Fruit fly (Drosophila melanogaster) whole organism, prepupa: ENCODE results near the gene Rhp.

Experiments
- Blimp-1 ChIP-seq: fragments of 200-800 bp; sonication (Bioruptor generic); optimal IDR thresholded peaks from 3 replicates; lab custom pipeline; 2017; ENCODE audit warnings: missing biosample characterization, missing genetic modification characterization, mild to moderate bottlenecking, moderate library complexity, missing genetic modification reagents
- CG10631 ChIP-seq: fragments of 200-800 bp; sonication (Bioruptor generic); optimal IDR thresholded peaks from 2 replicates; lab custom pipeline; 2016; ENCODE audit warnings: missing biosample characterization, missing genetic modification characterization
- CG11762 ChIP-seq: fragments of 200-800 bp; sonication (Bioruptor generic); optimal IDR thresholded peaks from 3 replicates; lab custom pipeline; 2016; ENCODE audit warnings: missing biosample characterization, missing genetic modification characterization; ENCODE audit not compliant: insufficient read depth
- CG11902 ChIP-seq: fragments of 200-800 bp; sonication (Bioruptor generic); optimal IDR thresholded peaks from 3 replicates; lab custom pipeline; 2016; ENCODE audit warnings: missing biosample characterization, missing genetic modification characterization
- CG1621 ChIP-seq: fragments of 200-800 bp; sonication (Bioruptor generic); optimal IDR thresholded peaks from 3 replicates; lab custom pipeline; 2018; ENCODE audit warnings: missing biosample characterization, mild to moderate bottlenecking, missing genetic modification characterization
- CG16779 ChIP-seq: fragments of 200-800 bp; sonication (Bioruptor generic); optimal IDR thresholded peaks from 3 replicates; lab custom pipeline; 2017; ENCODE audit warnings: missing biosample characterization, mild to moderate bottlenecking, missing genetic modification characterization
- CG3032 ChIP-seq: fragments of 200-800 bp; optimal IDR thresholded peaks from 2 replicates; lab custom pipeline; 2019; ENCODE audit warnings: missing biosample characterization, mild to moderate bottlenecking, missing genetic modification characterization, moderate library complexity
- CG31627 ChIP-seq: fragments of 200-800 bp; sonication (Bioruptor generic); optimal IDR thresholded peaks from 3 replicates; lab custom pipeline; 2016; ENCODE audit warnings: missing biosample characterization, missing genetic modification characterization
- CG32006 ChIP-seq: fragments of 200-800 bp; sonication (Bioruptor generic); optimal IDR thresholded peaks from 3 replicates; lab custom pipeline; 2017; ENCODE audit warnings: missing biosample characterization, mild to moderate bottlenecking, missing genetic modification characterization
- CG34406 ChIP-seq: fragments of 200-800 bp; sonication (Bioruptor generic); optimal IDR thresholded peaks from 3 replicates; lab custom pipeline; 2016; ENCODE audit warnings: missing biosample characterization, missing genetic modification characterization
- CG3919 ChIP-seq: fragments of 200-800 bp; sonication (Bioruptor generic); optimal IDR thresholded peaks from 3 replicates; lab custom pipeline; 2016; ENCODE audit warnings: missing biosample characterization, missing genetic modification characterization
- CG6163 ChIP-seq: fragments of 200-800 bp; sonication (Bioruptor generic); IDR thresholded peaks from 3 replicates; pipeline ENCODE4 v1.3.6; 2022; ENCODE audit warnings: missing biosample characterization, missing genetic modification characterization
- CG6276 ChIP-seq: fragments of 200-800 bp; sonication (Bioruptor generic); optimal IDR thresholded peaks from 2 replicates; lab custom pipeline; 2017; ENCODE audit warnings: missing biosample characterization, mild to moderate bottlenecking, missing genetic modification characterization
- CG6792 ChIP-seq: fragments of 200-800 bp; sonication (Bioruptor generic); optimal IDR thresholded peaks from 3 replicates; lab custom pipeline; 2016; ENCODE audit warnings: missing biosample characterization, missing genetic modification characterization
- CG6808 ChIP-seq: fragments of 200-800 bp; sonication (Bioruptor generic); optimal IDR thresholded peaks from 3 replicates; lab custom pipeline; 2017; ENCODE audit warnings: missing biosample characterization, missing genetic modification characterization, mild to moderate bottlenecking, moderate library complexity, missing genetic modification reagents
- CG8119 ChIP-seq: fragments of 200-800 bp; sonication (Bioruptor generic); IDR thresholded peaks from 3 replicates; pipeline ENCODE4 v1.3.6; 2022; ENCODE audit warnings: missing biosample characterization, missing genetic modification characterization
- CG8319 ChIP-seq: fragments of 200-800 bp; sonication (Bioruptor generic); optimal IDR thresholded peaks from 3 replicates; lab custom pipeline; 2016; ENCODE audit warnings: missing biosample characterization, missing genetic modification characterization
- CG9139 ChIP-seq: fragments of 200-800 bp; sonication (Bioruptor generic); optimal IDR thresholded peaks from 3 replicates; lab custom pipeline; 2017; ENCODE audit warnings: missing biosample characterization, mild to moderate bottlenecking, missing genetic modification characterization
- Eip78C ChIP-seq: fragments of 200-800 bp; sonication (Bioruptor generic); peaks from one replicate; lab custom pipeline; 2016; ENCODE audit warnings: missing biosample characterization, missing genetic modification characterization
- Ets96B ChIP-seq: fragments of 200-800 bp; optimal IDR thresholded peaks from 2 replicates; lab custom pipeline; 2019; ENCODE audit warnings: missing biosample characterization, mild to moderate bottlenecking, missing genetic modification characterization, moderate library complexity
- Gug ChIP-seq: fragments of 200-800 bp; sonication (Bioruptor generic); IDR thresholded peaks from 2 replicates; pipeline ENCODE4 v1.3.6; 2022; ENCODE audit warnings: missing biosample characterization, missing genetic modification characterization
- Hr38 ChIP-seq: sonication (Bioruptor generic); optimal IDR thresholded peaks from 2 replicates; lab custom pipeline; 2016; ENCODE audit warnings: missing biosample characterization, missing genetic modification characterization
- Hr39 ChIP-seq: fragments of 200-800 bp; sonication (Bioruptor generic); optimal IDR thresholded peaks from 2 replicates; lab custom pipeline; 2016; ENCODE audit warnings: missing biosample characterization, missing genetic modification characterization
- OdsH ChIP-seq: fragments of 200-800 bp; sonication (Bioruptor generic); optimal IDR thresholded peaks from 3 replicates; lab custom pipeline; 2016; ENCODE audit warnings: missing biosample characterization, missing genetic modification characterization
- Sox14 ChIP-seq: fragments of 200-800 bp; sonication (Bioruptor generic); optimal IDR thresholded peaks from 3 replicates; lab custom pipeline; 2016; ENCODE audit warnings: missing biosample characterization, missing genetic modification characterization
- achi ChIP-seq: fragments of 200-800 bp; sonication (Bioruptor generic); optimal IDR thresholded peaks from 3 replicates; lab custom pipeline; 2016; ENCODE audit warnings: missing biosample characterization, missing genetic modification characterization
- acj6 ChIP-seq: fragments of 200-800 bp; sonication (Bioruptor generic); optimal IDR thresholded peaks from 3 replicates; lab custom pipeline; 2016; ENCODE audit warnings: missing biosample characterization, missing genetic modification characterization
- dac ChIP-seq: fragments of 200-800 bp; sonication (Bioruptor generic); optimal IDR thresholded peaks from 2 replicates; lab custom pipeline; 2017; ENCODE audit warnings: missing biosample characterization, mild to moderate bottlenecking, missing genetic modification characterization
- dsx ChIP-seq: fragments of 200-800 bp; optimal IDR thresholded peaks from 3 replicates; lab custom pipeline; 2019; ENCODE audit warnings: missing biosample characterization, mild to moderate bottlenecking, missing genetic modification characterization, moderate library complexity; ENCODE audit not compliant: poor library complexity, severe bottlenecking
- eg ChIP-seq: fragments of 200-800 bp; sonication (Bioruptor generic); IDR thresholded peaks from 3 replicates; pipeline ENCODE4 v1.3.6; 2022; ENCODE audit warnings: missing biosample characterization, missing genetic modification characterization
- esn ChIP-seq: fragments of 200-800 bp; sonication (Bioruptor generic); optimal IDR thresholded peaks from 2 replicates; lab custom pipeline; 2016; ENCODE audit warnings: missing biosample characterization, mild to moderate bottlenecking, missing genetic modification characterization, moderate library complexity
- fd59A ChIP-seq: fragments of 200-800 bp; sonication (Bioruptor generic); optimal IDR thresholded peaks from 2 replicates; lab custom pipeline; 2017; ENCODE audit warnings: missing biosample characterization, mild to moderate bottlenecking, missing genetic modification characterization, missing genetic modification reagents
- fd85E ChIP-seq: fragments of 200-800 bp; sonication (Bioruptor generic); optimal IDR thresholded peaks from 3 replicates; lab custom pipeline; 2016; ENCODE audit warnings: missing biosample characterization, missing genetic modification characterization
- lz ChIP-seq: fragments of 200-800 bp; sonication (Bioruptor generic); optimal IDR thresholded peaks from 3 replicates; lab custom pipeline; 2016; ENCODE audit warnings: missing biosample characterization, missing genetic modification characterization
- svp ChIP-seq: fragments of 200-800 bp; sonication (Bioruptor generic); peaks from one replicate; lab custom pipeline; 2016; ENCODE audit warnings: missing biosample characterization, missing genetic modification characterization
- topi ChIP-seq: fragments of 200-800 bp; sonication (Bioruptor generic); optimal IDR thresholded peaks from 3 replicates; lab custom pipeline; 2016; ENCODE audit warnings: missing biosample characterization, missing genetic modification characterization
- vri ChIP-seq: fragments of 200-800 bp; sonication (Bioruptor generic); optimal IDR thresholded peaks from 3 replicates; lab custom pipeline; 2016; ENCODE audit warnings: missing biosample characterization, mild to moderate bottlenecking, missing genetic modification characterization

The Rhp gene

DNA sequence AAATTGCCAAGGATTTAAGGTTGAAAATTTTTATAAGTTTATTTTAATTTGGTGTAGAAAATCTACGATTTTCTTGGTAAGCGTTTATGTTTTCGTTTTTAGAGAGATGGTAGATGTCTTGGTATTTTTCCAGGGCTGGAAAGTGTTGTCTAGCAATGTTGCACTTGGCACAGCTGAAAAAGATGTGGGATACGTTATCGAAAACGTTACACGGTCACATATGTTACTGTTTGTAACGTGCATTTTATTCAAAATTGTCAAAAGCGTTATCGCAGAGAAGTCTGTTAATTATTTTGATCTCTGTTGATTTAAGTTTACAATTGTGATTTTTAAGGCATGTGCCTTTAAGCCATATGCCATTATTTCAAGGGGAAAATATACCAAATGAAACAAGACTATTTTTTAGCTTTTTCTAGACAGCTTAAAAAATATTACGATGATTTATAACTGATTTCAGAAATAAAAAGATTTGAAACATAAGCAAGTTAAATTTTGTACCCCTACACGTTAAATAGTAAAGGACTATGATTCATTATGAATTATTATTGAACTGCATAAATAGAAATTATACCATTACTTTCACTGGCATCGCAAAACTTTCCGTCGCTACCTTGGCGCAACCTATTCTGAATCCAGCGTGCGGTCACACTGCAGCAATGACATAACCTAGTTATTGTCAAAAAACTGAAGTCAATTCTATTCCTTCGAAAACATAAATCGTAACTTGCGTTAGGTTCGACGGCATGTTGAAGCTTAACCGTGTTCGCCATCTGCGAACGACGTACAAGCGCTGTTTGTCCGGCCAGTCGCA, 3.1 kb upstream of the Rhp start, which contains the start of the genes Paf-AHalpha and mRpS30:
TSS of gene Paf-AHalpha (minus strand) at position 155 of the 811 bp plus-strand sequence.
TSS of gene mRpS30 (plus strand) at position 619 of the 811 bp plus-strand sequence.
- TF ChIP-seq CG6792 (no peak), dac (GFP tag; lab: Kevin White, UChicago) (no peak), CG16779 (tag; lab: Kevin White, UChicago) (no peak), Sox14 (GFP tag; lab: Kevin White, UChicago) (no peak), Blimp-1 (GFP tag; lab: Kevin White, UChicago) (peak; percentile 80), svp (GFP tag; lab: Kevin White, UChicago) (no peak), esn (peak; percentile 9), achi (GFP tag; lab: Kevin White, UChicago) (peak; percentile 25), fd85E (GFP tag; lab: Kevin White, UChicago) (no peak), CG9139 (GFP tag; lab: Kevin White, UChicago) (no peak), Gug (GFP tag; lab: Robert Waterston, UW) (no peak), vri (GFP tag; lab: Kevin White, UChicago) (peak; percentile 94)
- TF ChIP-seq, all 60 proteins: peak for 4

DNA sequence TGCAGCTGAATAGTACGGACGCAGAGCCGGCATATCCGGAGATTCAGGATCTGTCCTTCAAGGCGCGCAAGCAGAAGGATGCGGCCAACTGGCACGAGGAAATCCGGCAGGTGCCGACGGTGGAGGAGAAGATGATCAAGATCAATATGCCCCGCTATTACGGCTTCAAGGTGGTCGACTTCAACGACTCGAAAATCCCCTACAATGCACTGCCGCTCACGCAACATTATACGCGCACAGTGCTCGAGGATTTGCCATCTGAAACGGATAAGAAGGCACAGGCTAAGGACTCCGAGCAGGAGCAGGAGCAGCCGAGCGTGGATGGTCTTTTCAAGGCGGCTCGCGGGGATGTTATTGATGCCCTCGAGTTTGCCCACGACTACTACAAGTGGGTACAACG, 2.5 kb upstream of the Rhp start:
- TF ChIP-seq CG1621, result peak; percentile 11
- no peak for TF ChIP-seq svp (GFP tag; lab: Kevin White, UChicago)
- no peak for TF ChIP-seq CG6276 (GFP tag; lab: Kevin White, UChicago)

DNA sequence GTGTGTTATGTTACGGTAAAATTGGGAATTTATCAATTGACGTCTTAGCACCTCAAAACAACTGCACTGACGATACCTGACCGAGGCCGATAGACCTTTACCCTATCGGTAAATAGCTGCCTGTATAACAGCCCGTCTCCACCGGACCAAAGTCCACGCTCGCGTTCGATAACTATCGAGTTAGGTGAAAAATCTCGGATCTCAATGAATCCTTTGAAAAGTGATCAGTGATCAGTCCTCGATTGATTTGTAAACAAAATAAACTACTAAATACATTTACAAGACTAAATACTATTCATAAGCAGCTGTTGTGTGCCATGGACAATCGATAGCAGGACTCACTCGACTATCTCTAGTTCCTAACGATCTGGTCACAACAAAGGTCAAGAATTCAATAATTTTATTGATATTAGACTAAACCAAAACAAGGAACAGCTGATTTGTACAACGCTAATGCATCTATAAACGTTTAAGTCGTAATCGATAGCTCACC, 7.3 kb downstream of the Rhp start, which contains the start of gene sordd1:
TSS of gene sordd1 (minus strand) at position 78 of the 493 bp plus-strand sequence.
- TF ChIP-seq Eip78C, result peak; percentile 16

DNA sequence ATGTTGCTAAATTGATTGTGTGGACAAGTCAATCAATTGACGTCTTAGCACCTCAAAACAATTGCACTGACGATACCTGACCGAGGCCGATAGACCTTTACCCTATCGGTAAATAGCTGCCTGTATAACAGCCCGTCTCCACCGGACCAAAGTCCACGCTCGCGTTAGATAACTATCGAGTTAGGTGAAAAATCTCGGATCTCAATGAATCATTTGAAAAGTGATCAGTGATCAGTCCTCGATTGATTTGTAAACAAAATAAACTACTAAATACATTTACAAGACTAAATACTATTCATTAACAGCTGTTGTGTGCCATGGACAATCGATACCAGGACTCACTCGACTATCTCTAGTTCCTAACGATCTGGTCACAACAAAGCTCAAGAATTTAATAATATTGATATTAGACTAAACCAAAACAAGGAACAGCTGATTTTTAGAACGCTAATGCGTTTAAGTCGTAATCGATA, 10.4 kb downstream of the Rhp start, which contains the start of the genes sordd2 and CG15602:
TSS of gene sordd2 (minus strand) at position 78 of the 473 bp plus-strand sequence.
TSS of gene CG15602 (plus strand) at position 342 of the 473 bp plus-strand sequence.
- TF ChIP-seq svp (GFP tag; lab: Kevin White, UChicago) (peak; percentile 84), eg (GFP tag; lab: Robert Waterston, UW) (0 out of 3 replicates have a peak, but pooled peaks have one; percentile 44), Eip78C (peak; percentile 23)

DNA sequence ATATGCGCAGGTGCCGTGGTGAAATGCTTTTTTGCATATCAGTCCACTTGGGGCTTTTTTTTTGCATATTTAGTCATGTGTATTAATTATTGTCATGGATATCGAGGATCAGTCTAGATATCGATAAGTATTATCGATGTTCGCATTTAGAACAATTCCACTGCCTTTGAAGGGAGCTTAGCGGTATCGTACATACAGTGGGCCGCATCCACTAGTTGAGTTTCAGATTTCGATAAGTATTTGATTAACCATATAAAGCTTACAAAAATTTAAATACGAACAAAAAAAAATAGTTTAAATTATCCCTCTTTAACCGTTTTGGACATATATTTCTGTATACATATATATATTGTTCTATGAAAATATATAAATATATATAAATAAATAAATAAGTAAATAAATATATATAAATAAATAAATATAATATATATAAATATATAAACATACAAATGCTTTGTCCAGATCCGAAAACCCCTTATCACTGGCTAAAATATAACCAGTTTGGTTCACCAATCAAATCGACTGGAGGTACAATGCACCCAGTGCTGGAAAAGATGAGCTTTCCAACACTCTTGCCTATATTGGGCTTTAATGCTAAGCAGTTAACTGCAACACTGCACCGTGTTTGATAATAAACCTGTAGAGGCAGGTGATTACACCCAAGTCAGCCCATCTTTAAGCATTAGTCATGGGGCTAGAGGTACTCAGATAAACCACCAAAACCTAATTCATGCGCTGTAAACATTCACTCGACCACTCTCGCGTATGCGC, 14.4 kb downstream of the Rhp start:
- TF ChIP-seq CG8119 (no peak), CG32006 (GFP tag; lab: Kevin White, UChicago) (peak; percentile 53), Eip78C (peak; percentile 12), topi (GFP tag; lab: Kevin White, UChicago) (no peak), Hr39 (GFP tag; lab: Kevin White, UChicago) (peak; percentile 12), CG8319 (GFP tag; lab: Kevin White, UChicago) (no peak), vri (GFP tag; lab: Kevin White, UChicago) (peak; percentile 52), CG31627 (GFP tag; lab: Kevin White, UChicago) (peak; percentile 13), CG10631 (GFP tag; lab: Kevin White, UChicago) (peak; percentile 46), Sox14 (GFP tag; lab: Kevin White, UChicago) (peak; percentile 21), Blimp-1 (GFP tag; lab: Kevin White, UChicago) (no peak), esn (peak; percentile 47), CG34406 (GFP tag; lab: Kevin White, UChicago) (peak; percentile 33), CG3919 (GFP tag; lab: Kevin White, UChicago) (peak; percentile 42), achi (GFP tag; lab: Kevin White, UChicago) (peak; percentile 38), svp (GFP tag; lab: Kevin White, UChicago) (peak; percentile 68), Gug (GFP tag; lab: Robert Waterston, UW) (no peak), OdsH (GFP tag; lab: Kevin White, UChicago) (peak; percentile 23), CG6163 (GFP tag; lab: Robert Waterston, UW) (peak; percentile 17; the same call in 1 of the 3 replicates), acj6 (GFP tag; lab: Kevin White, UChicago) (peak; percentile 14), CG11902 (GFP tag; lab: Kevin White, UChicago) (no peak), Hr38 (GFP tag; lab: Kevin White, UChicago) (no peak), CG6808 (GFP tag; lab: Kevin White, UChicago) (no peak), CG6276 (GFP tag; lab: Kevin White, UChicago) (peak; percentile 26), Ets96B (peak; percentile 20), CG11762 (GFP tag; lab: Kevin White, UChicago) (no peak), CG3032 (peak; percentile 28), fd59A (GFP tag; lab: Kevin White, UChicago) (no peak), dsx (GFP tag; lab: Kevin White, UChicago) (peak; percentile 23), lz (GFP tag; lab: Kevin White, UChicago) (peak; percentile 9), eg (GFP tag; lab: Robert Waterston, UW) (peak; percentile 21; the same call in 1 of the 3 replicates)
